Fruit fly (Drosophila melanogaster) whole organism, embryonic: Measurements from ENCODE around the gene Trm7-34.

Experiments used
- CG10147 ChIP-seq: fragments of 200-800 bp; sonication (Bioruptor generic); optimal IDR thresholded peaks from 2 replicates; lab custom pipeline; 2019; ENCODE audit warnings: missing biosample characterization, mild to moderate bottlenecking, missing genetic modification characterization, moderate library complexity
- CG10959 ChIP-seq: fragments of 200-800 bp; sonication (Bioruptor generic); IDR thresholded peaks from 2 replicates; pipeline ENCODE4 v1.3.6; 2022; ENCODE audit warnings: missing biosample characterization, missing genetic modification characterization
- CG12236 ChIP-seq: fragments of 200-800 bp; sonication (Bioruptor generic); optimal IDR thresholded peaks from 2 replicates; lab custom pipeline; 2016; ENCODE audit warnings: missing biosample characterization, missing genetic modification characterization
- CG12659 ChIP-seq: fragments of 200-800 bp; sonication (Bioruptor generic); optimal IDR thresholded peaks from 3 replicates; lab custom pipeline; 2017; ENCODE audit warnings: mild to moderate bottlenecking, missing biosample characterization, missing genetic modification reagents, missing genetic modification characterization
- CG14710 ChIP-seq: fragments of 200-800 bp; sonication (Bioruptor generic); optimal IDR thresholded peaks from 3 replicates; lab custom pipeline; 2019; ENCODE audit warnings: missing biosample characterization, mild to moderate bottlenecking, missing genetic modification characterization, moderate library complexity
- CG14965 ChIP-seq: fragments of 200-800 bp; sonication (Bioruptor generic); optimal IDR thresholded peaks from 2 replicates; lab custom pipeline; 2016; ENCODE audit warnings: missing biosample characterization, missing genetic modification characterization, borderline replicate concordance
- CG17802 ChIP-seq: fragments of 200-800 bp; sonication (Bioruptor generic); optimal IDR thresholded peaks from 2 replicates; lab custom pipeline; 2018; ENCODE audit warnings: missing biosample characterization, mild to moderate bottlenecking, missing genetic modification characterization, moderate library complexity
- CG3065 ChIP-seq: fragments of 200-800 bp; sonication (Bioruptor generic); optimal IDR thresholded peaks from 2 replicates; lab custom pipeline; 2016; ENCODE audit warnings: missing biosample characterization, missing genetic modification characterization
- CG7372 ChIP-seq: fragments of 200-800 bp; sonication (Bioruptor generic); IDR thresholded peaks from 2 replicates; pipeline ENCODE4 v1.3.6; 2022; ENCODE audit warnings: missing biosample characterization, missing genetic modification characterization
- CG9437 ChIP-seq: fragments of 200-800 bp; sonication (Bioruptor generic); optimal IDR thresholded peaks from 2 replicates; lab custom pipeline; 2018; ENCODE audit warnings: missing biosample characterization, mild to moderate bottlenecking, missing genetic modification characterization
- CG9609 ChIP-seq: fragments of 200-800 bp; sonication (Bioruptor generic); optimal IDR thresholded peaks from 3 replicates; lab custom pipeline; 2016; ENCODE audit warnings: missing biosample characterization, missing genetic modification characterization
- D19B ChIP-seq: fragments of 200-800 bp; sonication (Bioruptor generic); optimal IDR thresholded peaks from 2 replicates; lab custom pipeline; 2017; ENCODE audit warnings: missing biosample characterization, mild to moderate bottlenecking, missing genetic modification characterization
- Doc3 ChIP-seq: fragments of 200-800 bp; sonication (Bioruptor generic); IDR thresholded peaks from 3 replicates; pipeline ENCODE4 v1.3.6; 2022; ENCODE audit warnings: missing biosample characterization, missing genetic modification characterization; ENCODE audit not compliant: partially characterized antibody
- E2f1 ChIP-seq: fragments of 200-800 bp; sonication (Bioruptor generic); IDR thresholded peaks from 2 replicates; pipeline ENCODE4 v1.3.6; 2022; ENCODE audit warnings: missing biosample characterization, missing genetic modification characterization
- ERR ChIP-seq: fragments of 200-800 bp; sonication (Bioruptor generic); optimal IDR thresholded peaks from 2 replicates; lab custom pipeline; 2016; ENCODE audit warnings: missing biosample characterization, missing genetic modification characterization
- Eip74EF ChIP-seq, 2 experiments: fragments of 200-800 bp in 1 of 2; fragments of >200 bp in 1 of 2; sonication (Bioruptor generic) in 1 of 2; optimal IDR thresholded peaks; 2 replicates each; lab custom pipeline; 2017 to 2019; ENCODE audit warnings: missing biosample characterization in 2 of 2, missing genetic modification characterization in 2 of 2, mild to moderate bottlenecking in 1 of 2, moderate library complexity in 1 of 2
- Fer2 ChIP-seq: fragments of 200-800 bp; sonication (Bioruptor generic); optimal IDR thresholded peaks from 2 replicates; lab custom pipeline; 2018; ENCODE audit warnings: missing biosample characterization, mild to moderate bottlenecking, missing genetic modification characterization, moderate library complexity
- Gsc ChIP-seq: fragments of 200-800 bp; sonication (Bioruptor generic); IDR thresholded peaks from 2 replicates; pipeline ENCODE4 v1.3.6; 2022; ENCODE audit warnings: missing biosample characterization, missing genetic modification characterization
- HLH3B ChIP-seq: fragments of 200-800 bp; sonication (Bioruptor generic); IDR thresholded peaks from 2 replicates; pipeline ENCODE4 v1.3.6; 2022; ENCODE audit warnings: missing biosample characterization, missing genetic modification characterization
- HmgD ChIP-seq: fragments of 200-800 bp; sonication (Bioruptor generic); optimal IDR thresholded peaks from 3 replicates; lab custom pipeline; 2016; ENCODE audit warnings: missing biosample characterization, missing genetic modification characterization
- Hmr ChIP-seq: fragments of 200-800 bp; sonication (Bioruptor generic); optimal IDR thresholded peaks from 3 replicates; lab custom pipeline; 2017; ENCODE audit warnings: mild to moderate bottlenecking, missing biosample characterization, missing genetic modification reagents, missing genetic modification characterization
- Lhr ChIP-seq: fragments of 200-800 bp; sonication (Bioruptor generic); optimal IDR thresholded peaks from 3 replicates; lab custom pipeline; 2017; ENCODE audit warnings: mild to moderate bottlenecking, missing biosample characterization, missing genetic modification reagents, missing genetic modification characterization
- MBD-R2 ChIP-seq: fragments of 200-800 bp; sonication (Bioruptor generic); IDR thresholded peaks from 2 replicates; pipeline ENCODE4 v1.3.6; 2022; ENCODE audit warnings: missing biosample characterization, missing genetic modification characterization
- NC2β ChIP-seq: fragments of 200-800 bp; sonication (Bioruptor generic); optimal IDR thresholded peaks from 2 replicates; lab custom pipeline; 2016; ENCODE audit warnings: missing biosample characterization, missing genetic modification characterization
- Rx ChIP-seq: fragments of 200-800 bp; sonication (Bioruptor generic); IDR thresholded peaks from 2 replicates; pipeline ENCODE4 v1.3.6; 2022; ENCODE audit warnings: missing biosample characterization, missing genetic modification characterization
- Sox102F ChIP-seq: fragments of 200-800 bp; sonication (Bioruptor generic); optimal IDR thresholded peaks from 2 replicates; lab custom pipeline; 2018; ENCODE audit warnings: missing biosample characterization, mild to moderate bottlenecking, missing genetic modification characterization, moderate library complexity
- Sry-β ChIP-seq: fragments of 200-800 bp; sonication (Bioruptor generic); optimal IDR thresholded peaks from 2 replicates; lab custom pipeline; 2018; ENCODE audit warnings: missing biosample characterization, mild to moderate bottlenecking, missing genetic modification characterization, moderate library complexity
- abd-A ChIP-seq: fragments of 200-800 bp; sonication (Bioruptor generic); optimal IDR thresholded peaks from 3 replicates; lab custom pipeline; 2019; ENCODE audit warnings: missing biosample characterization, mild to moderate bottlenecking, missing genetic modification characterization, moderate library complexity
- ase ChIP-seq: fragments of 200-800 bp; sonication (Bioruptor generic); IDR thresholded peaks from 3 replicates; pipeline ENCODE4 v1.3.6; 2022; ENCODE audit warnings: missing biosample characterization, missing genetic modification characterization
- bigmax ChIP-seq: fragments of 200-800 bp; sonication (Bioruptor generic); optimal IDR thresholded peaks from 2 replicates; lab custom pipeline; 2018; ENCODE audit warnings: missing biosample characterization, mild to moderate bottlenecking, missing genetic modification characterization
- ci ChIP-seq: fragments of 200-800 bp; sonication (Bioruptor generic); IDR thresholded peaks from 3 replicates; pipeline ENCODE4 v1.3.6; 2022; ENCODE audit warnings: missing biosample characterization, missing genetic modification characterization
- crp ChIP-seq, 2 experiments: fragments of 200-800 bp; sonication (Bioruptor generic); optimal IDR thresholded peaks; 2 replicates in 1 of 2; 3 replicates in 1 of 2; lab custom pipeline; 2017; ENCODE audit warnings: missing biosample characterization in 2 of 2, missing genetic modification characterization in 2 of 2, mild to moderate bottlenecking in 1 of 2, moderate library complexity in 1 of 2
- dpn ChIP-seq, 2 experiments: fragments of 200-800 bp; sonication (Bioruptor generic); optimal IDR thresholded peaks; 3 replicates each; lab custom pipeline; 2016; ENCODE audit warnings: missing biosample characterization in 2 of 2, missing genetic modification characterization in 2 of 2
- gfzf ChIP-seq: fragments of 200-800 bp; sonication (Bioruptor generic); optimal IDR thresholded peaks from 2 replicates; lab custom pipeline; 2016; ENCODE audit warnings: missing biosample characterization, mild to moderate bottlenecking, missing genetic modification characterization, moderate library complexity
- grn ChIP-seq: fragments of 200-800 bp; sonication (Bioruptor generic); optimal IDR thresholded peaks from 3 replicates; lab custom pipeline; 2017; ENCODE audit warnings: missing biosample characterization, missing genetic modification characterization
- hb ChIP-seq: fragments of 200-800 bp; sonication (Bioruptor generic); IDR thresholded peaks from 3 replicates; pipeline ENCODE4 v1.3.6; 2022; ENCODE audit warnings: missing biosample characterization, missing genetic modification characterization; ENCODE audit not compliant: partially characterized antibody
- insv ChIP-seq, 2 experiments: fragments of 200-800 bp; sonication (Bioruptor generic); optimal IDR thresholded peaks; 3 replicates each; lab custom pipeline; 2016 to 2018; ENCODE audit warnings: missing biosample characterization in 2 of 2, missing genetic modification characterization in 2 of 2
- inv ChIP-seq: fragments of 200-800 bp; sonication (Bioruptor generic); IDR thresholded peaks from 2 replicates; pipeline ENCODE4 v1.3.6; 2022; ENCODE audit warnings: missing biosample characterization, missing genetic modification characterization; ENCODE audit not compliant: partially characterized antibody
- klu ChIP-seq: fragments of 200-800 bp; sonication (Bioruptor generic); IDR thresholded peaks from 2 replicates; pipeline ENCODE4 v1.3.6; 2022; ENCODE audit warnings: missing biosample characterization, missing genetic modification characterization
- org-1 ChIP-seq: fragments of 200-800 bp; sonication (Bioruptor generic); optimal IDR thresholded peaks from 2 replicates; lab custom pipeline; 2017; ENCODE audit warnings: missing biosample characterization, missing genetic modification characterization
- p53 ChIP-seq: fragments of 200-800 bp; sonication (Bioruptor generic); optimal IDR thresholded peaks from 2 replicates; lab custom pipeline; 2016; ENCODE audit warnings: missing biosample characterization, missing genetic modification characterization
- pb ChIP-seq: fragments of 200-800 bp; sonication (Bioruptor generic); optimal IDR thresholded peaks from 3 replicates; lab custom pipeline; 2016; ENCODE audit warnings: missing biosample characterization, missing genetic modification characterization
- pzg ChIP-seq: fragments of 200-800 bp; sonication (Bioruptor generic); optimal IDR thresholded peaks from 3 replicates; lab custom pipeline; 2018; ENCODE audit warnings: missing biosample characterization, mild to moderate bottlenecking, missing genetic modification characterization, moderate library complexity
- row ChIP-seq: fragments of 200-800 bp; sonication (Bioruptor generic); IDR thresholded peaks from 3 replicates; pipeline ENCODE4 v1.3.6; 2022; ENCODE audit warnings: missing biosample characterization, missing genetic modification characterization
- sisA ChIP-seq: fragments of 200-800 bp; sonication (Bioruptor generic); IDR thresholded peaks from 2 replicates; pipeline ENCODE4 v1.3.6; 2022; ENCODE audit warnings: missing biosample characterization, missing genetic modification characterization
- slp2 ChIP-seq: fragments of 200-800 bp; sonication (Bioruptor generic); optimal IDR thresholded peaks from 2 replicates; lab custom pipeline; 2016; ENCODE audit warnings: missing biosample characterization, missing genetic modification characterization
- tap ChIP-seq: fragments of 200-800 bp; optimal IDR thresholded peaks from 3 replicates; lab custom pipeline; 2019; ENCODE audit warnings: missing biosample characterization, mild to moderate bottlenecking, missing genetic modification characterization, moderate library complexity
- unpg ChIP-seq: fragments of 200-800 bp; sonication (Bioruptor generic); optimal IDR thresholded peaks from 3 replicates; lab custom pipeline; 2018; ENCODE audit warnings: missing biosample characterization, mild to moderate bottlenecking, missing genetic modification characterization, moderate library complexity
- vfl ChIP-seq: fragments of 200-800 bp; sonication (Bioruptor generic); optimal IDR thresholded peaks from 2 replicates; lab custom pipeline; 2016; ENCODE audit warnings: missing biosample characterization, missing genetic modification characterization
- wor ChIP-seq: fragments of 200-800 bp; sonication (Bioruptor generic); IDR thresholded peaks from 2 replicates; pipeline ENCODE4 v1.3.6; 2022; ENCODE audit warnings: missing biosample characterization, missing genetic modification characterization

Gene Trm7-34

dm6 chr3R:21155931-21156488 is 22.3 kb upstream of the Trm7-34 start (continued):
- TF ChIP-seq crp (GFP tag; optimal IDR thresholded peaks at IDR 0.05; lab: Kevin White, UChicago) = no peak
- peak; percentile 53 for TF ChIP-seq CG12659 (GFP tag; lab: Kevin White, UChicago)
- peak; percentile 38 for TF ChIP-seq HmgD (GFP tag; lab: Kevin White, UChicago)
- no peak for TF ChIP-seq HLH3B (GFP tag; lab: Robert Waterston, UW)
- no peak for TF ChIP-seq sisA
- TF ChIP-seq p53 (GFP tag; lab: Kevin White, UChicago) = no peak
- TF ChIP-seq grn (GFP tag; lab: Kevin White, UChicago) = no peak
- no peak for TF ChIP-seq vfl (GFP tag; lab: Kevin White, UChicago)
- no peak for TF ChIP-seq Fer2 (tag; lab: Kevin White, UChicago)
- no peak for TF ChIP-seq wor (GFP tag; lab: Robert Waterston, UW)
- TF ChIP-seq CG9437 (GFP tag; lab: Kevin White, UChicago) = peak; percentile 76
- no peak for TF ChIP-seq CG3065 (GFP tag; lab: Kevin White, UChicago)
- no peak for TF ChIP-seq CG10959
- no peak for TF ChIP-seq CG14965 (GFP tag; lab: Kevin White, UChicago)
- TF ChIP-seq klu (GFP tag; lab: Robert Waterston, UW) = no peak
- TF ChIP-seq row (GFP tag; lab: Robert Waterston, UW) = peak; percentile 35; the same call in 1 of the 3 replicates
- TF ChIP-seq Eip74EF (GFP tag; optimal IDR thresholded peaks at IDR 0.05; lab: Kevin White, UChicago) = no peak
- TF ChIP-seq ase (GFP tag; lab: Robert Waterston, UW) = no peak
- TF ChIP-seq CG17802 (tag; lab: Kevin White, UChicago) = no peak
- TF ChIP-seq unpg (GFP tag; lab: Kevin White, UChicago) = no peak
- no peak for TF ChIP-seq tap
- no peak for TF ChIP-seq CG9609
- TF ChIP-seq Lhr (GFP tag; lab: Kevin White, UChicago) = peak; percentile 94
- TF ChIP-seq inv (GFP tag; lab: Robert Waterston, UW) = no peak
- TF ChIP-seq abd-A (tag; lab: Kevin White, UChicago) = no peak
- TF ChIP-seq gfzf = peak; percentile 87
- TF ChIP-seq D19B = no peak
- TF ChIP-seq NC2β (GFP tag; lab: Kevin White, UChicago) = peak; percentile 3
- TF ChIP-seq org-1 (GFP tag; lab: Kevin White, UChicago) = no peak
- TF ChIP-seq CG7372 (GFP tag; lab: Robert Waterston, UW) = no peak
- no peak for TF ChIP-seq CG12236 (GFP tag; lab: Kevin White, UChicago)
- no peak for TF ChIP-seq slp2 (GFP tag; lab: Kevin White, UChicago)
- no peak for TF ChIP-seq Sox102F (GFP tag; lab: Kevin White, UChicago)
- TF ChIP-seq pb (GFP tag; lab: Kevin White, UChicago) = no peak
- TF ChIP-seq E2f1 (GFP tag; lab: Robert Waterston, UW) = no peak
- 0 out of 2 replicates have a peak, but pooled peaks have one; percentile 13 for TF ChIP-seq MBD-R2 (GFP tag; lab: Robert Waterston, UW)
- no peak for TF ChIP-seq Gsc (GFP tag; lab: Robert Waterston, UW)
- TF ChIP-seq insv (GFP tag; optimal IDR thresholded peaks at IDR 0.05; lab: Kevin White, UChicago) = peak; percentile 72 to 97
- TF ChIP-seq bigmax = no peak
- peak; percentile 85 for TF ChIP-seq pzg
- TF ChIP-seq Doc3 = no peak
- no peak for TF ChIP-seq Rx (GFP tag; lab: Robert Waterston, UW)
- TF ChIP-seq Sry-β (GFP tag; lab: Kevin White, UChicago) = no peak
- no peak for TF ChIP-seq ci (GFP tag; lab: Robert Waterston, UW)
- no peak for TF ChIP-seq ERR (GFP tag; lab: Kevin White, UChicago)
- TF ChIP-seq Hmr = peak; percentile 61
- TF ChIP-seq dpn (GFP tag; optimal IDR thresholded peaks at IDR 0.05; lab: Kevin White, UChicago) = peak in 1 of 2 experiments; percentile 26
- no peak for TF ChIP-seq CG10147 (GFP tag; lab: Kevin White, UChicago)
- TF ChIP-seq hb (GFP tag; lab: Robert Waterston, UW) = peak; percentile 65; the same call in 1 of the 3 replicates
- TF ChIP-seq CG14710 (tag; lab: Kevin White, UChicago) = peak; percentile 68
